Worm (Caenorhabditis elegans) whole organism, early embryonic: Measurements from ENCODE around the gene pptr-2.

Experiments
- B0310.2 ChIP-seq: sonication (generic microtip); optimal IDR thresholded peaks from 2 replicates; lab custom pipeline; 2016; ENCODE audit warnings: mild to moderate bottlenecking, missing genetic modification characterization, missing compliant biosample characterization
- F13C5.2 ChIP-seq: sonication (generic microtip); optimal IDR thresholded peaks from 2 replicates; lab custom pipeline; 2017; ENCODE audit warnings: mild to moderate bottlenecking, missing genetic modification characterization, inconsistent platforms, missing compliant biosample characterization
- aly-1 ChIP-seq: sonication (generic microtip); optimal IDR thresholded peaks from 2 replicates; lab custom pipeline; 2016; ENCODE audit warnings: missing genetic modification characterization, missing compliant biosample characterization
- ama-1 ChIP-seq: fragments of 150-350 bp; optimal IDR thresholded peaks from 2 replicates; lab custom pipeline; 2014
- ceh-13 ChIP-seq: fragments of 200-800 bp; sonication (Bioruptor generic); optimal IDR thresholded peaks from 2 replicates; lab custom pipeline; 2018; ENCODE audit warnings: mild to moderate bottlenecking, missing genetic modification characterization, missing compliant biosample characterization
- ceh-36 ChIP-seq: sonication (generic microtip); optimal IDR thresholded peaks from 2 replicates; lab custom pipeline; 2016; ENCODE audit warnings: missing genetic modification characterization, inconsistent platforms, missing compliant biosample characterization
- flt-1 ChIP-seq: fragments of 200-800 bp; sonication (Bioruptor generic); IDR thresholded peaks from 2 replicates; pipeline ENCODE4 v1.3.6; 2022; ENCODE audit warnings: missing genetic modification characterization, missing compliant biosample characterization
- hmbx-1 ChIP-seq: sonication (generic microtip); optimal IDR thresholded peaks from 2 replicates; lab custom pipeline; 2016; ENCODE audit warnings: mild to moderate bottlenecking, missing genetic modification characterization, missing compliant biosample characterization
- hmg-4 ChIP-seq: fragments of 200-800 bp; sonication (Bioruptor generic); optimal IDR thresholded peaks from 2 replicates; lab custom pipeline; 2018; ENCODE audit warnings: mild to moderate bottlenecking, missing genetic modification characterization, missing compliant biosample characterization
- pes-1 ChIP-seq: fragments of 200-800 bp; sonication (Bioruptor generic); IDR thresholded peaks from 2 replicates; pipeline ENCODE4 v1.3.6; 2022; ENCODE audit warnings: missing genetic modification reagents, missing genetic modification characterization, missing compliant biosample characterization
- scrt-1 ChIP-seq: fragments of 200-800 bp; sonication (Bioruptor generic); IDR thresholded peaks from 2 replicates; pipeline ENCODE4 v1.3.6; 2022; ENCODE audit warnings: missing genetic modification characterization, missing compliant biosample characterization
- sea-1 ChIP-seq: fragments of 200-800 bp; sonication (Bioruptor generic); conservative IDR thresholded peaks from 2 replicates; pipeline ENCODE4 v1.3.6; 2022; ENCODE audit warnings: missing genetic modification characterization, missing compliant biosample characterization
- tbx-11 ChIP-seq: fragments of 200-800 bp; sonication (Bioruptor generic); IDR thresholded peaks from 2 replicates; pipeline ENCODE4 v1.3.6; 2022; ENCODE audit warnings: missing genetic modification characterization, missing compliant biosample characterization
- tra-4 ChIP-seq: sonication (generic microtip); optimal IDR thresholded peaks from 2 replicates; lab custom pipeline; 2017; ENCODE audit warnings: missing genetic modification characterization, missing compliant biosample characterization

DNA sequence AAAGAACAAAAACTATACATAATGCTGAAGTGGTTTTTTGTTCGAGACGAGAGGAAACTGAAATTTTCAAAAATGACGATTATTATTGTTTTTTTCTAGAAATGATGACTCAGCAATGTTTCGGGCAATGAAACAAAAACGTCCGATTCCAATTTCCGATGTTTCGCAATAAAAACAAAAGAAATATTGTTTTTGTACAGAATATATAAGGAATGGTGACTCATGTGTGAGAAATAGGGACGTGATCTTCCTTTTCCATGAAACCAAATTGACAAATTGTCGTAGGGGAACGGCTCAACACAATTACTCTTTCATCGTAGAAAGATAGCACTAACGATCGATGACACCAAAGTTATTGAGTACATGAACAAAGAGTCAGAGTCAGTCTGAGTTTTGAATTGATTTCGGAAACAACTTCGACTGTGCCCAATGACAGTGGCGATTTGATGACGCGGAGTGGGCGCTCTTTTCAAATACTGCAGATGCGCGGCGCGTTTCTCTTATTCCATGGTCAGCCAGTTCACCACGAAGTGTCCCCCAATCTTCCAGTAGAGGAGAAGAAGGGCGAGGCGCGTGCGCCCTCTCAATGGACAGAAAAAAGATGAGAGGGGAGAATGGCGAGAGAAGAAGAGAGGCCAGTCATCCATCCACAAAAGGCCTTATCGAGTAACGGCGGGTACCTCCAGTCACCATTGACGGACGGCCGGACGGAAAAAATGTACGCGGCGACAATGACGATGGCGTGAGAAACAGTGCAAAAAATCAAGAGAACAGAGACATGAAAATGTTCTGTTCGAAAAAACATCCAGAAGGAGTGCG, 40.7 kb upstream of the pptr-2 start:
- peak; percentile 42 for TF ChIP-seq hmg-4 (GFP tag; lab: Kevin White, UChicago)
- no peak for TF ChIP-seq tbx-11
- no peak for TF ChIP-seq ama-1 (lab: Kevin White, UChicago)
- TF ChIP-seq B0310.2 (tag; lab: Kevin White, UChicago), result no peak
- no peak for TF ChIP-seq hmbx-1
- no peak for TF ChIP-seq scrt-1
- no peak for TF ChIP-seq ceh-13
- TF ChIP-seq F13C5.2 (tag; lab: Kevin White, UChicago), result no peak
- TF ChIP-seq aly-1, result peak; percentile 28
- no peak for TF ChIP-seq tra-4 (tag; lab: Kevin White, UChicago)
- no peak for TF ChIP-seq flt-1 (GFP tag; lab: Robert Waterston, UW)
- peak; percentile 34; the same call in 1 of the 2 replicates for TF ChIP-seq pes-1 (GFP tag; lab: Robert Waterston, UW)
- no peak for TF ChIP-seq sea-1 (GFP tag; lab: Robert Waterston, UW)
- TF ChIP-seq ceh-36 (tag; lab: Kevin White, UChicago), result no peak
